Fruit fly (Drosophila melanogaster) whole organism, embryonic: ENCODE results near the gene CG2540.

Source experiments
- Aef1 ChIP-seq: fragments of 200-800 bp; sonication (Bioruptor generic); IDR thresholded peaks from 3 replicates; pipeline ENCODE4 v1.3.6; 2022; ENCODE audit warnings: missing biosample characterization, missing genetic modification characterization
- Atf6 ChIP-seq: fragments of 200-800 bp; sonication (Bioruptor generic); IDR thresholded peaks from 2 replicates; pipeline ENCODE4 v1.3.6; 2022; ENCODE audit warnings: missing biosample characterization, missing genetic modification characterization
- CG10267 ChIP-seq: fragments of 200-800 bp; sonication (Bioruptor generic); optimal IDR thresholded peaks from 2 replicates; lab custom pipeline; 2018; ENCODE audit warnings: missing biosample characterization, mild to moderate bottlenecking, missing genetic modification characterization, moderate library complexity
- CG11093 ChIP-seq: fragments of 200-800 bp; sonication (Bioruptor generic); IDR thresholded peaks from 3 replicates; pipeline ENCODE4 v1.3.6; 2022; ENCODE audit warnings: missing biosample characterization, missing genetic modification characterization
- CG12659 ChIP-seq: fragments of 200-800 bp; sonication (Bioruptor generic); optimal IDR thresholded peaks from 3 replicates; lab custom pipeline; 2017; ENCODE audit warnings: mild to moderate bottlenecking, missing biosample characterization, missing genetic modification reagents, missing genetic modification characterization
- CG12942 ChIP-seq: fragments of 200-800 bp; sonication (Bioruptor generic); optimal IDR thresholded peaks from 3 replicates; lab custom pipeline; 2016; ENCODE audit warnings: missing biosample characterization, missing genetic modification characterization
- CG13424 ChIP-seq: fragments of 200-800 bp; sonication (Bioruptor generic); optimal IDR thresholded peaks from 2 replicates; lab custom pipeline; 2019; ENCODE audit warnings: missing biosample characterization, mild to moderate bottlenecking, missing genetic modification characterization, moderate library complexity
- CG14860 ChIP-seq: fragments of 200-800 bp; sonication (Bioruptor generic); IDR thresholded peaks from 3 replicates; pipeline ENCODE4 v1.3.6; 2022; ENCODE audit warnings: missing biosample characterization, missing genetic modification characterization; ENCODE audit not compliant: partially characterized antibody
- CG1603 ChIP-seq: fragments of 200-800 bp; sonication (Bioruptor generic); optimal IDR thresholded peaks from 2 replicates; lab custom pipeline; 2019; ENCODE audit warnings: missing biosample characterization, mild to moderate bottlenecking, missing genetic modification characterization, moderate library complexity
- CG2199 ChIP-seq: fragments of 200-800 bp; sonication (Bioruptor generic); IDR thresholded peaks from 3 replicates; pipeline ENCODE4 v1.3.6; 2022; ENCODE audit warnings: missing biosample characterization, missing genetic modification characterization
- CG30431 ChIP-seq: fragments of 200-800 bp; sonication (Bioruptor generic); optimal IDR thresholded peaks from 2 replicates; lab custom pipeline; 2017; ENCODE audit warnings: missing biosample characterization, missing genetic modification characterization
- CG32532 ChIP-seq: fragments of 200-800 bp; sonication (Bioruptor generic); IDR thresholded peaks from 2 replicates; pipeline ENCODE4 v1.3.6; 2022; ENCODE audit warnings: missing biosample characterization, missing genetic modification characterization
- CG3726 ChIP-seq: fragments of 200-800 bp; sonication (Bioruptor generic); IDR thresholded peaks from 3 replicates; pipeline ENCODE4, ENCODE4 v1.3.6; 2022; ENCODE audit warnings: missing biosample characterization, missing genetic modification characterization
- CG3995 ChIP-seq: fragments of 200-800 bp; sonication (Bioruptor generic); optimal IDR thresholded peaks from 3 replicates; lab custom pipeline; 2016; ENCODE audit warnings: missing biosample characterization, missing genetic modification characterization
- CG4360 ChIP-seq: fragments of 200-800 bp; sonication (Bioruptor generic); IDR thresholded peaks from 2 replicates; pipeline ENCODE4 v1.3.6; 2022; ENCODE audit warnings: missing biosample characterization, missing genetic modification characterization
- CG4404 ChIP-seq: fragments of 200-800 bp; sonication (Bioruptor generic); IDR thresholded peaks from 2 replicates; pipeline ENCODE4 v1.3.6; 2022; ENCODE audit warnings: missing biosample characterization, missing genetic modification characterization
- CG6854 ChIP-seq: fragments of 200-800 bp; sonication (Bioruptor generic); optimal IDR thresholded peaks from 3 replicates; lab custom pipeline; 2017; ENCODE audit warnings: missing biosample characterization, mild to moderate bottlenecking, missing genetic modification characterization
- CG7372 ChIP-seq: fragments of 200-800 bp; sonication (Bioruptor generic); IDR thresholded peaks from 2 replicates; pipeline ENCODE4 v1.3.6; 2022; ENCODE audit warnings: missing biosample characterization, missing genetic modification characterization
- CG7745 ChIP-seq: fragments of 200-800 bp; sonication (Bioruptor generic); optimal IDR thresholded peaks from 2 replicates; lab custom pipeline; 2018; ENCODE audit warnings: missing biosample characterization, mild to moderate bottlenecking, missing genetic modification characterization, moderate library complexity
- CG8281 ChIP-seq: fragments of 200-800 bp; sonication (Bioruptor generic); optimal IDR thresholded peaks from 2 replicates; lab custom pipeline; 2018; ENCODE audit warnings: missing biosample characterization, mild to moderate bottlenecking, missing genetic modification characterization, moderate library complexity
- CG8388 ChIP-seq: fragments of 200-800 bp; sonication (Bioruptor generic); optimal IDR thresholded peaks from 2 replicates; lab custom pipeline; 2019; ENCODE audit warnings: missing biosample characterization, mild to moderate bottlenecking, missing genetic modification characterization, moderate library complexity
- Elba2 ChIP-seq: fragments of 200-800 bp; sonication (Bioruptor generic); optimal IDR thresholded peaks from 3 replicates; lab custom pipeline; 2016; ENCODE audit warnings: missing biosample characterization, missing genetic modification characterization
- HLH54F ChIP-seq: fragments of 200-800 bp; sonication (Bioruptor generic); optimal IDR thresholded peaks from 3 replicates; lab custom pipeline; 2016; ENCODE audit warnings: missing biosample characterization, missing genetic modification characterization
- HmgD ChIP-seq: fragments of 200-800 bp; sonication (Bioruptor generic); optimal IDR thresholded peaks from 3 replicates; lab custom pipeline; 2016; ENCODE audit warnings: missing biosample characterization, missing genetic modification characterization
- Med ChIP-seq: fragments of 200-800 bp; sonication (Bioruptor generic); peaks from one replicate; lab custom pipeline; 2016; ENCODE audit warnings: missing biosample characterization, missing genetic modification characterization, mild to moderate bottlenecking, inconsistent platforms, moderate library complexity
- NC2α ChIP-seq: fragments of 200-800 bp; sonication (Bioruptor generic); optimal IDR thresholded peaks from 2 replicates; lab custom pipeline; 2016; ENCODE audit warnings: missing biosample characterization, missing genetic modification characterization
- Pdp1 ChIP-seq, 2 experiments: fragments of 200-800 bp; sonication (Bioruptor generic); optimal IDR thresholded peaks; 3 replicates each; lab custom pipeline; 2016; ENCODE audit warnings: missing biosample characterization in 2 of 2, missing genetic modification characterization in 2 of 2, mild to moderate bottlenecking in 1 of 2, moderate library complexity in 1 of 2
- Sry-β ChIP-seq: fragments of 200-800 bp; sonication (Bioruptor generic); optimal IDR thresholded peaks from 2 replicates; lab custom pipeline; 2018; ENCODE audit warnings: missing biosample characterization, mild to moderate bottlenecking, missing genetic modification characterization, moderate library complexity
- ato ChIP-seq: fragments of 200-800 bp; sonication (Bioruptor generic); IDR thresholded peaks from 2 replicates; pipeline ENCODE4 v1.3.6; 2022; ENCODE audit warnings: missing biosample characterization, missing genetic modification characterization; ENCODE audit not compliant: partially characterized antibody
- az2 ChIP-seq: fragments of 200-800 bp; sonication (Bioruptor generic); optimal IDR thresholded peaks from 3 replicates; lab custom pipeline; 2016; ENCODE audit warnings: missing biosample characterization, missing genetic modification characterization
- bcd ChIP-seq: fragments of 200-800 bp; sonication (Bioruptor generic); optimal IDR thresholded peaks from 2 replicates; lab custom pipeline; 2017; ENCODE audit warnings: missing biosample characterization, mild to moderate bottlenecking, missing genetic modification characterization
- crol ChIP-seq: fragments of 200-800 bp; sonication (Bioruptor generic); IDR thresholded peaks from 2 replicates; pipeline ENCODE4 v1.3.6; 2022; ENCODE audit warnings: missing biosample characterization, missing genetic modification characterization
- dmrt11E ChIP-seq: fragments of 200-800 bp; sonication (Bioruptor generic); optimal IDR thresholded peaks from 3 replicates; lab custom pipeline; 2018; ENCODE audit warnings: missing biosample characterization, mild to moderate bottlenecking, missing genetic modification characterization, moderate library complexity
- ems ChIP-seq: fragments of 200-800 bp; sonication (Bioruptor generic); optimal IDR thresholded peaks from 3 replicates; lab custom pipeline; 2016; ENCODE audit warnings: missing biosample characterization, missing genetic modification characterization
- eve ChIP-seq, 2 experiments: fragments of >200 bp; optimal IDR thresholded peaks; 2 replicates each; lab custom pipeline; 2017; ENCODE audit warnings: missing biosample characterization in 2 of 2, missing genetic modification characterization in 2 of 2
- grau ChIP-seq: fragments of 200-800 bp; optimal IDR thresholded peaks from 3 replicates; lab custom pipeline; 2019; ENCODE audit warnings: missing biosample characterization, mild to moderate bottlenecking, missing genetic modification characterization, moderate library complexity
- gt ChIP-seq: fragments of 200-800 bp; sonication (Bioruptor generic); IDR thresholded peaks from 2 replicates; pipeline ENCODE4 v1.3.6; 2022; ENCODE audit warnings: missing biosample characterization, missing genetic modification characterization
- ind ChIP-seq: fragments of 200-800 bp; sonication (Bioruptor generic); optimal IDR thresholded peaks from 3 replicates; lab custom pipeline; 2016; ENCODE audit warnings: missing biosample characterization, missing genetic modification characterization
- knrl ChIP-seq: fragments of 200-800 bp; sonication (Bioruptor generic); IDR thresholded peaks from 3 replicates; pipeline ENCODE4 v1.3.6; 2022; ENCODE audit warnings: missing biosample characterization, missing genetic modification characterization; ENCODE audit not compliant: partially characterized antibody
- odd ChIP-seq: fragments of 200-800 bp; sonication (Bioruptor generic); optimal IDR thresholded peaks from 2 replicates; lab custom pipeline; 2017; ENCODE audit warnings: missing biosample characterization, mild to moderate bottlenecking, missing genetic modification characterization
- pita ChIP-seq: fragments of 200-800 bp; sonication (Bioruptor generic); optimal IDR thresholded peaks from 2 replicates; lab custom pipeline; 2017; ENCODE audit warnings: missing biosample characterization, mild to moderate bottlenecking, missing genetic modification characterization
- pnt ChIP-seq: fragments of 200-800 bp; sonication (Bioruptor generic); optimal IDR thresholded peaks from 3 replicates; lab custom pipeline; 2016; ENCODE audit warnings: missing biosample characterization, missing genetic modification characterization
- pros ChIP-seq: fragments of 200-800 bp; sonication (Bioruptor generic); optimal IDR thresholded peaks from 3 replicates; lab custom pipeline; 2019; ENCODE audit warnings: missing biosample characterization, mild to moderate bottlenecking, missing genetic modification characterization, moderate library complexity
- row ChIP-seq: fragments of 200-800 bp; sonication (Bioruptor generic); IDR thresholded peaks from 3 replicates; pipeline ENCODE4 v1.3.6; 2022; ENCODE audit warnings: missing biosample characterization, missing genetic modification characterization
- sens ChIP-seq: fragments of 200-800 bp; sonication (Bioruptor generic); peaks from one replicate; lab custom pipeline; 2016; ENCODE audit warnings: missing biosample characterization, missing genetic modification characterization
- twi ChIP-seq: fragments of 200-800 bp; optimal IDR thresholded peaks from 2 replicates; lab custom pipeline; 2019; ENCODE audit warnings: missing biosample characterization, mild to moderate bottlenecking, missing genetic modification characterization, moderate library complexity
- unpg ChIP-seq: fragments of 200-800 bp; sonication (Bioruptor generic); optimal IDR thresholded peaks from 3 replicates; lab custom pipeline; 2018; ENCODE audit warnings: missing biosample characterization, mild to moderate bottlenecking, missing genetic modification characterization, moderate library complexity
- wor ChIP-seq: fragments of 200-800 bp; sonication (Bioruptor generic); IDR thresholded peaks from 2 replicates; pipeline ENCODE4 v1.3.6; 2022; ENCODE audit warnings: missing biosample characterization, missing genetic modification characterization

Gene CG2540

DNA sequence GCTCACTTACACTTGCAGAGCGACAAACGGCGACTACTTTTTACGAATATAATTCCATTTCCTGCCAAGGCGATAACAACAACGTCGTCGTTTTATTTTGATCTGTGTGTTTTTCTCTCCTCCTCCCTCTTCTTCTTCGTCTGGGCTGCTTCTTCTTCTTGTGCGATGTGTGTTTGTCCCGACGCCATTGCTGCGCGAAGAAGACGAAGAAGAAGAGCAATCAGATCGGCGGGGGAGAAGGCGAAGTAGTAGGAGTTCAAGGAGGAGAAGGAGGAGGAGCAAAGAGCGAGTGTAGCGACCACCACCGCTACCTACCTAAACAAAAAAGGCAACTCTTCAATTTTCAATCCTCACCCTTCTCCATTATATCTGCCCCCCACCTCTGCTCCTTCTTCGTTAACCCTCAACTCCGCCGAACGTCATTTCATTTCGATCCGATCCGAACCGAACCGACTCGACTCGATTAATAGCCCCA, 33.8 kb downstream of the CG2540 start (continued):
- no peak for TF ChIP-seq HLH54F (GFP tag; lab: Kevin White, UChicago)
- TF ChIP-seq CG10267 (tag; lab: Kevin White, UChicago): no peak
- TF ChIP-seq CG11093 (GFP tag; lab: Robert Waterston, UW): no peak
- TF ChIP-seq pnt: no peak
- no peak for TF ChIP-seq bcd
- no peak for TF ChIP-seq CG13424
- no peak for TF ChIP-seq CG7372 (GFP tag; lab: Robert Waterston, UW)
- TF ChIP-seq CG4404 (GFP tag; lab: Robert Waterston, UW): no peak
- no peak for TF ChIP-seq CG1603 (tag; lab: Kevin White, UChicago)
- TF ChIP-seq twi (tag; lab: Kevin White, UChicago): peak; percentile 41
- no peak for TF ChIP-seq Atf6
- TF ChIP-seq knrl (GFP tag; lab: Robert Waterston, UW): no peak
- TF ChIP-seq pros (GFP tag; lab: Kevin White, UChicago): peak; percentile 98
- no peak for TF ChIP-seq CG8388 (GFP tag; lab: Kevin White, UChicago)

DNA sequence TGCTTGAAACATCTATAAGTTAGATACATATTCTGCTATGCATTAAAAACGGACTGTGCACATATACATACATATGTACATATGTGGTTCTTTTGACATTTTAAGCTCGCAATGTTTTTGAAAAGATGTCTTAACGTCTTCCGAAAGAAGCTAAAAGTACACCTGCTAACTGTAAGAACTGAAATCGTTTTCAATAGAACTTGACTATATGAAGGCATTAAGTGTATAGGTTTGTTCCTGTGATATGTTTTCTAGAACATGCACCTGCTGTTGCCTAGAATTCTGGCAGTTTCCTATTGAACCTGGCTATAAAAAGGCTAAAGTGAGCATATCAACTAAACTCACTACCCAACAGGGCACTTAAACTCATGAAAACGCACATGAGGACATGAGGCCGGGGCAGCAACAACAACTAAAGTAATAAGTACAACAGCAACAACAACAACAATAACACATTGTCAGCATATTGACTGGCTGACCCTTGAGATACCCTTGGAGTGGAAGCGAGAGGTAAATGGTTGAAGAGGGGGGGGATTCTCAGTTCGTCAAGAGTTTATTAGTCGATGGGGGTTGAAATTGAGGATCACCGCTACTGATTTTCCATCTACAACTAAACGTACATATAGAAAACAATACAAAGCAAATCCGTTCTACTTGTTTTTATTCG, 34.6 kb downstream of the CG2540 start:
- TF ChIP-seq CG14860: no peak
- TF ChIP-seq crol: peak; percentile 68
- TF ChIP-seq CG3995 (GFP tag; lab: Kevin White, UChicago): no peak
- no peak for TF ChIP-seq wor
- TF ChIP-seq twi (tag; lab: Kevin White, UChicago): peak; percentile 97
- TF ChIP-seq CG12659 (GFP tag; lab: Kevin White, UChicago): no peak
- TF ChIP-seq CG2199: 0 out of 3 replicates have a peak, but pooled peaks have one; percentile 55
- TF ChIP-seq eve (GFP tag; optimal IDR thresholded peaks at IDR 0.05; lab: Kevin White, UChicago): peak in 1 of 2 experiments; percentile 49
- TF ChIP-seq Med (GFP tag; lab: Kevin White, UChicago): peak; percentile 36
- 0 out of 3 replicates have a peak, but pooled peaks have one; percentile 17 for TF ChIP-seq row (GFP tag; lab: Robert Waterston, UW)
- TF ChIP-seq grau (tag; lab: Kevin White, UChicago): no peak
- TF ChIP-seq Sry-β (GFP tag; lab: Kevin White, UChicago): peak; percentile 85
- TF ChIP-seq Elba2: peak; percentile 54
- peak; percentile 12 for TF ChIP-seq sens
- peak; percentile 10 for TF ChIP-seq dmrt11E (tag; lab: Kevin White, UChicago)
- peak; percentile 97 for TF ChIP-seq CG4360
- TF ChIP-seq ems (GFP tag; lab: Kevin White, UChicago): no peak
- no peak for TF ChIP-seq ato (GFP tag; lab: Robert Waterston, UW)
- TF ChIP-seq CG8281: peak; percentile 36

DNA sequence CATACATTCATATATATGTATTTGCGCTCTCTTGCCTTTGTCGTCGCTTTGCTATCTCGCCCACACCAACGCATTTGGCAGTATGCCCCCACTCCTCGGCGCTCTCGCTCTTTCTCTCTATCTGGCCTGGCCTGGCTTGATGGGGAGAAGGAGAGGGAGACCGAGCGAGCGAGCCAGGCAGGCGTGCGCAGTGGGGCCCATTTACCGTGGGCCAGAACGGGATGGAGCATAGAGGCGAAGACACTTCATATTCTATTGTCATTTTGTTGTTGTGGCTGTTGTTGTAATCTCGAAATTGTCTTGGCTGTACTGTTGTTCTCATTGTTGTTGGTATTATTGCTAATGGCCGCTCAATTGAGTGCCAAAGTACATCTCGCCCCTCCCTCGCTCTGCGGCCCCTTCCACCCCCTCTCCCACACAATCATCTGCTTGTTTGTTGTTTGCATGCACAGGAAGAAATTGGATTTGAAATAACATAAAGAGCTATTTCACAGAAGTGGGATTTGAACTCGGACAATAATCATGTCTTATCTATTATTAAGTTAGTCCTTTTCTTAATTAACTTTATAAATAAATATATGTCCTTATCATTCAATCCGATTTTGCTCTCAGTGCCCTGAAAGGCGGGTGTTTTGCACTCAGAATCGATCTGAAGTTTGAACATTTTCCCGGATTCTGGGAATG, 35.6 kb downstream of the CG2540 start:
- TF ChIP-seq CG3726 (peak; percentile 84; the same call in 1 of the 3 replicates), HmgD (GFP tag; lab: Kevin White, UChicago) (no peak), pita (GFP tag; lab: Kevin White, UChicago) (no peak), CG30431 (peak; percentile 82), NC2α (no peak), CG12942 (peak; percentile 84), unpg (GFP tag; lab: Kevin White, UChicago) (peak; percentile 91), az2 (peak; percentile 86), CG32532 (GFP tag; lab: Robert Waterston, UW) (peak; percentile 91), Aef1 (peak; percentile 90), Pdp1 (GFP tag; optimal IDR thresholded peaks at IDR 0.05; lab: Kevin White, UChicago) (peak in 1 of 2 experiments; percentile 55), CG7745 (tag; lab: Kevin White, UChicago) (peak; percentile 23), CG6854 (GFP tag; lab: Kevin White, UChicago) (peak; percentile 70), ind (GFP tag; lab: Kevin White, UChicago) (peak; percentile 90), gt (GFP tag; lab: Robert Waterston, UW) (peak; percentile 78), odd (peak; percentile 77)
